Worm (Caenorhabditis elegans) whole organism, midembryonic: ENCODE results near the gene nhr-251.

Experiments used
- tab-1 ChIP-seq: fragments of 200-800 bp; sonication (Bioruptor generic); IDR thresholded peaks from 2 replicates; pipeline ENCODE4 v1.3.6; 2022; ENCODE audit warnings: missing genetic modification characterization, missing compliant biosample characterization
- ztf-23 ChIP-seq: fragments of 200-800 bp; sonication (Bioruptor generic); IDR thresholded peaks from 2 replicates; pipeline ENCODE4 v1.3.6; 2022; ENCODE audit warnings: missing genetic modification reagents, missing genetic modification characterization, missing compliant biosample characterization

ce11 chrV:624922-625321 lies 24.6 kb downstream of the nhr-251 start, which contains the start of gene srt-17:
- no peak for TF ChIP-seq tab-1 (GFP tag; lab: Robert Waterston, UW)
- no peak for TF ChIP-seq ztf-23 (GFP tag; lab: Robert Waterston, UW)
